Worm (Caenorhabditis elegans): ENCODE results near the gene ZK1307.2.
A peak's percentile ranks its signal among the peaks of the same experiment; 100 is the strongest.

The ZK1307.2 gene

ce11 chrII:9646122-9646555, 7.6 kb downstream of the ZK1307.2 start (continued):
- TF ChIP-seq madf-9 (GFP tag; conservative IDR thresholded peaks at IDR 0.05) (no peak), mdl-1 (tag; optimal IDR thresholded peaks at IDR 0.05) (peak in 1 of 2 experiments; percentile 74), ceh-28 (tag; optimal IDR thresholded peaks at IDR 0.05) (peak; percentile 76), ama-1 (optimal IDR thresholded peaks at IDR 0.05) (peak; percentile 40), fos-1 (tag; optimal IDR thresholded peaks at IDR 0.05) (no peak), spr-1 (tag; optimal IDR thresholded peaks at IDR 0.05) (peak; percentile 19), nhr-6 (tag; optimal IDR thresholded peaks at IDR 0.05) (peak; percentile 45), hlh-11 (tag; optimal IDR thresholded peaks at IDR 0.05) (peak; percentile 93), dve-1 (tag; optimal IDR thresholded peaks at IDR 0.05; ENCODE audit: insufficient read depth) (peak; percentile 67), lin-38 (GFP tag; IDR thresholded peaks at IDR 0.05) (no peak), unc-62 (GFP tag; optimal IDR thresholded peaks at IDR 0.05 in 1 of 2) (peak in 1 of 2 experiments; percentile 99), unc-62 (tag; optimal IDR thresholded peaks at IDR 0.05) (no peak), nhr-77 (tag; optimal IDR thresholded peaks at IDR 0.05) (peak; percentile 28), Y48G9A.11 (GFP tag; IDR thresholded peaks at IDR 0.05) (no peak), hlh-30 (tag; optimal IDR thresholded peaks at IDR 0.05; ENCODE audit: insufficient read depth) (peak; percentile 87), F26F4.8 (GFP tag; conservative IDR thresholded peaks at IDR 0.05) (no peak), mxl-3 (GFP tag; optimal IDR thresholded peaks at IDR 0.05) (peak; percentile 86), zip-11 (GFP tag; IDR thresholded peaks at IDR 0.05) (no peak), ztf-7 (tag; optimal IDR thresholded peaks at IDR 0.05) (peak; percentile 2), Y105C5A.15 (GFP tag; IDR thresholded peaks at IDR 0.05) (no peak), lir-3 (tag; optimal IDR thresholded peaks at IDR 0.05) (no peak), gei-8 (GFP tag; optimal IDR thresholded peaks at IDR 0.05) (no peak), snpc-4 (tag; optimal IDR thresholded peaks at IDR 0.05) (no peak), ctbp-1 (GFP tag; IDR thresholded peaks at IDR 0.05) (0 out of 2 replicates have a peak, but pooled peaks have one; percentile 30), nhr-11 (tag; optimal IDR thresholded peaks at IDR 0.05) (peak; percentile 94), ceh-20 (GFP tag; IDR thresholded peaks at IDR 0.05) (no peak; the same call in 1 of the 2 replicates), T20F7.1 (GFP tag; optimal IDR thresholded peaks at IDR 0.05) (peak; percentile 8), egl-27 (tag; optimal IDR thresholded peaks at IDR 0.05) (no peak), lin-15B (tag; optimal IDR thresholded peaks at IDR 0.05) (no peak), zag-1 (tag; optimal IDR thresholded peaks at IDR 0.05) (no peak), zfp-3 (GFP tag; conservative IDR thresholded peaks at IDR 0.05) (no peak), egl-43 (GFP tag; IDR thresholded peaks at IDR 0.05) (peak; percentile 62), vab-7 (GFP tag; IDR thresholded peaks at IDR 0.05) (no peak), lin-1 (GFP tag; IDR thresholded peaks at IDR 0.05) (no peak), F49E8.2 (tag; optimal IDR thresholded peaks at IDR 0.05; ENCODE audit: borderline replicate concordance) (no peak), nhr-102 (tag; optimal IDR thresholded peaks at IDR 0.05) (no peak), mep-1 (tag; optimal IDR thresholded peaks at IDR 0.05) (peak; percentile 86), unc-130 (GFP tag; optimal IDR thresholded peaks at IDR 0.05) (no peak), nhr-48 (tag; optimal IDR thresholded peaks at IDR 0.05) (peak; percentile 36), hif-1 (tag; optimal IDR thresholded peaks at IDR 0.05) (peak in 1 of 2 experiments; percentile 53), F44E2.7 (GFP tag; IDR thresholded peaks at IDR 0.05) (no peak), F37D6.2 (tag; optimal IDR thresholded peaks at IDR 0.05) (peak; percentile 0), skn-1 (tag; optimal IDR thresholded peaks at IDR 0.05) (no peak), hmg-1.1 (GFP tag; IDR thresholded peaks at IDR 0.05) (peak; percentile 83), dpl-1 (GFP tag; optimal IDR thresholded peaks at IDR 0.05) (peak; percentile 14), ZK546.5 (tag; optimal IDR thresholded peaks at IDR 0.05) (no peak), fkh-10 (GFP tag; optimal IDR thresholded peaks at IDR 0.05) (no peak), pha-4 (GFP tag; IDR thresholded peaks at IDR 0.05) (no peak), pha-4 (tag; optimal IDR thresholded peaks at IDR 0.05) (no peak), zip-2 (tag; optimal IDR thresholded peaks at IDR 0.05) (no peak), lim-7 (GFP tag; IDR thresholded peaks at IDR 0.05) (peak; percentile 39; the same call in 1 of the 2 replicates), php-3 (GFP tag; IDR thresholded peaks at IDR 0.05) (no peak), lin-13 (GFP tag; optimal IDR thresholded peaks at IDR 0.05) (no peak)
